Worm (Caenorhabditis elegans): ENCODE measurements around the gene srg-23.

DNA sequence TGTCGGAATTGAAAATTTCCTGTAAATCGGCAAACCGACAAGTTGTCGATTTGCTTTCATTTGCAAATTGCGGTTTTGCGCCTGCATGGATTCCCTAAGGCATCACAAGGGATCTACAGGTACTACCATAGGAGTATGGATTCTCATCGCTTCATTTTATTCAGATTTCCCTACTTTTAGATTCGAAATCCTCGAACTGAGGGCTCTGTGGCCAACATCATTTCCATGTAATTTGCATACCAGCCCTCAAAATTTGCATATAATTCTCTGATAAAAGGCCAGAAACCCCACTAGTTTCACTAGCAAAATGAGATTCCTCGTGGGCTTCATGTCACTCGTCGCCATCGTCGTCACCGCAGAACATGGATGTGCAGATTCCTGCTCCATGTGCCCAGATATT, 16.4 kb upstream of the srg-23 start, which contains the start of gene Y25C1A.2:
- TF ChIP-seq nhr-129 (tag; optimal IDR thresholded peaks at IDR 0.05) (no peak), peb-1 (tag; optimal IDR thresholded peaks at IDR 0.05) (no peak), lin-13 (GFP tag; optimal IDR thresholded peaks at IDR 0.05) (no peak), nhr-10 (tag; optimal IDR thresholded peaks at IDR 0.05) (no peak), crh-2 (tag; optimal IDR thresholded peaks at IDR 0.05) (no peak), skn-1 (tag; optimal IDR thresholded peaks at IDR 0.05) (no peak), ama-1 (optimal IDR thresholded peaks at IDR 0.05) (no peak), nhr-77 (tag; optimal IDR thresholded peaks at IDR 0.05) (no peak), lin-11 (tag; optimal IDR thresholded peaks at IDR 0.05) (no peak), R02D3.7 (tag; optimal IDR thresholded peaks at IDR 0.05) (no peak), nhr-25 (tag; optimal IDR thresholded peaks at IDR 0.05) (no peak), dmd-4 (tag; optimal IDR thresholded peaks at IDR 0.05) (no peak), nhr-11 (tag; optimal IDR thresholded peaks at IDR 0.05) (no peak), aly-2 (tag; optimal IDR thresholded peaks at IDR 0.05) (no peak)
